Fruit fly (Drosophila melanogaster) whole organism, embryonic: ENCODE measurements around the gene Tmtc4.

Experiments used
- BEAF-32 ChIP-seq: fragments of 200-800 bp; sonication (Bioruptor generic); optimal IDR thresholded peaks from 3 replicates; lab custom pipeline; 2017; ENCODE audit warnings: missing biosample characterization, missing genetic modification characterization, mild to moderate bottlenecking, moderate library complexity, missing genetic modification reagents
- CG10274 ChIP-seq: fragments of 200-800 bp; sonication (Bioruptor generic); optimal IDR thresholded peaks from 3 replicates; lab custom pipeline; 2017; ENCODE audit warnings: missing biosample characterization, mild to moderate bottlenecking, missing genetic modification characterization
- CG11085 ChIP-seq: fragments of 200-800 bp; sonication (Bioruptor generic); IDR thresholded peaks from 2 replicates; pipeline ENCODE4 v1.3.6; 2022; ENCODE audit warnings: missing biosample characterization, missing genetic modification characterization
- CG11093 ChIP-seq: fragments of 200-800 bp; sonication (Bioruptor generic); IDR thresholded peaks from 3 replicates; pipeline ENCODE4 v1.3.6; 2022; ENCODE audit warnings: missing biosample characterization, missing genetic modification characterization
- CG14014 ChIP-seq: fragments of 200-800 bp; sonication (Bioruptor generic); IDR thresholded peaks from 2 replicates; pipeline ENCODE4 v1.3.6; 2022; ENCODE audit warnings: missing biosample characterization, missing genetic modification characterization
- CG1603 ChIP-seq: fragments of 200-800 bp; sonication (Bioruptor generic); optimal IDR thresholded peaks from 2 replicates; lab custom pipeline; 2019; ENCODE audit warnings: missing biosample characterization, mild to moderate bottlenecking, missing genetic modification characterization, moderate library complexity
- CG17359 ChIP-seq: fragments of 200-800 bp; sonication (Bioruptor generic); optimal IDR thresholded peaks from 3 replicates; lab custom pipeline; 2018; ENCODE audit warnings: missing biosample characterization, mild to moderate bottlenecking, missing genetic modification characterization, moderate library complexity
- CG18262 ChIP-seq: fragments of 200-800 bp; optimal IDR thresholded peaks from 3 replicates; lab custom pipeline; 2019; ENCODE audit warnings: missing biosample characterization, mild to moderate bottlenecking, missing genetic modification characterization, moderate library complexity
- CG1832 ChIP-seq: fragments of 200-800 bp; sonication (Bioruptor generic); optimal IDR thresholded peaks from 2 replicates; lab custom pipeline; 2017; ENCODE audit warnings: missing biosample characterization, mild to moderate bottlenecking, missing genetic modification characterization, inconsistent platforms
- CG32532 ChIP-seq: fragments of 200-800 bp; sonication (Bioruptor generic); IDR thresholded peaks from 2 replicates; pipeline ENCODE4 v1.3.6; 2022; ENCODE audit warnings: missing biosample characterization, missing genetic modification characterization
- CG3838 ChIP-seq: fragments of 200-800 bp; sonication (Bioruptor generic); optimal IDR thresholded peaks from 3 replicates; lab custom pipeline; 2016; ENCODE audit warnings: missing biosample characterization, missing genetic modification characterization
- CG4617 ChIP-seq: fragments of 200-800 bp; sonication (Bioruptor generic); optimal IDR thresholded peaks from 3 replicates; lab custom pipeline; 2016; ENCODE audit warnings: missing biosample characterization, missing genetic modification characterization, borderline replicate concordance
- CG6254 ChIP-seq: fragments of 200-800 bp; sonication (Bioruptor generic); optimal IDR thresholded peaks from 3 replicates; lab custom pipeline; 2017; ENCODE audit warnings: mild to moderate bottlenecking, missing biosample characterization, missing genetic modification reagents, missing genetic modification characterization
- CG7786 ChIP-seq: fragments of 200-800 bp; sonication (Bioruptor generic); optimal IDR thresholded peaks from 2 replicates; lab custom pipeline; 2016; ENCODE audit warnings: missing biosample characterization, missing genetic modification characterization
- CG7839 ChIP-seq: fragments of 200-800 bp; sonication (Bioruptor generic); optimal IDR thresholded peaks from 3 replicates; lab custom pipeline; 2018; ENCODE audit warnings: missing biosample characterization, mild to moderate bottlenecking, missing genetic modification characterization, moderate library complexity
- CG8924 ChIP-seq: fragments of 200-800 bp; optimal IDR thresholded peaks from 3 replicates; lab custom pipeline; 2019; ENCODE audit warnings: missing biosample characterization, mild to moderate bottlenecking, missing genetic modification characterization, moderate library complexity
- CG9932 ChIP-seq: fragments of 200-800 bp; sonication (Bioruptor generic); IDR thresholded peaks from 2 replicates; pipeline ENCODE4 v1.3.6; 2022; ENCODE audit warnings: missing biosample characterization, missing genetic modification characterization
- CoRest ChIP-seq: fragments of 200-800 bp; sonication (Bioruptor generic); optimal IDR thresholded peaks from 3 replicates; lab custom pipeline; 2018; ENCODE audit warnings: missing biosample characterization, mild to moderate bottlenecking, missing genetic modification characterization, moderate library complexity
- Dip2 ChIP-seq: fragments of 200-800 bp; sonication (Bioruptor generic); IDR thresholded peaks from 2 replicates; pipeline ENCODE4 v1.3.6; 2022; ENCODE audit warnings: missing biosample characterization, missing genetic modification characterization
- Gug ChIP-seq: fragments of 200-800 bp; sonication (Bioruptor generic); IDR thresholded peaks from 4 replicates; pipeline ENCODE4 v1.3.6; 2022; ENCODE audit warnings: missing biosample characterization, missing genetic modification characterization
- HLH3B ChIP-seq: fragments of 200-800 bp; sonication (Bioruptor generic); IDR thresholded peaks from 2 replicates; pipeline ENCODE4 v1.3.6; 2022; ENCODE audit warnings: missing biosample characterization, missing genetic modification characterization
- Hand ChIP-seq: fragments of 200-800 bp; sonication (Bioruptor generic); optimal IDR thresholded peaks from 2 replicates; lab custom pipeline; 2017; ENCODE audit warnings: mild to moderate bottlenecking, missing biosample characterization, missing genetic modification reagents, missing genetic modification characterization
- HmgZ ChIP-seq: fragments of 200-800 bp; sonication (Bioruptor generic); optimal IDR thresholded peaks from 2 replicates; lab custom pipeline; 2018; ENCODE audit warnings: missing biosample characterization, mild to moderate bottlenecking, missing genetic modification characterization
- Mad ChIP-seq: fragments of 200-800 bp; sonication (Bioruptor generic); optimal IDR thresholded peaks from 2 replicates; lab custom pipeline; 2016; ENCODE audit warnings: missing biosample characterization, missing genetic modification characterization
- Ptx1 ChIP-seq: fragments of 200-800 bp; sonication (Bioruptor generic); IDR thresholded peaks from 2 replicates; pipeline ENCODE4 v1.3.6; 2022; ENCODE audit warnings: missing biosample characterization, missing genetic modification characterization
- al ChIP-seq: fragments of 200-800 bp; sonication (Bioruptor generic); IDR thresholded peaks from 2 replicates; pipeline ENCODE4 v1.3.6; 2022; ENCODE audit warnings: missing biosample characterization, missing genetic modification characterization
- amos ChIP-seq: fragments of 200-800 bp; sonication (Bioruptor generic); IDR thresholded peaks from 2 replicates; pipeline ENCODE4 v1.3.6; 2022; ENCODE audit warnings: missing biosample characterization, missing genetic modification characterization; ENCODE audit not compliant: partially characterized antibody
- bowl ChIP-seq: fragments of 200-800 bp; sonication (Bioruptor generic); IDR thresholded peaks from 2 replicates; pipeline ENCODE4 v1.3.6; 2022; ENCODE audit warnings: missing biosample characterization, missing genetic modification characterization
- crol ChIP-seq: fragments of 200-800 bp; sonication (Bioruptor generic); IDR thresholded peaks from 2 replicates; pipeline ENCODE4 v1.3.6; 2022; ENCODE audit warnings: missing biosample characterization, missing genetic modification characterization
- dan ChIP-seq: fragments of 200-800 bp; sonication (Bioruptor generic); IDR thresholded peaks from 2 replicates; pipeline ENCODE4 v1.3.6; 2022; ENCODE audit warnings: missing biosample characterization, missing genetic modification characterization
- disco-r ChIP-seq: fragments of 200-800 bp; sonication (Bioruptor generic); optimal IDR thresholded peaks from 2 replicates; lab custom pipeline; 2016; ENCODE audit warnings: missing biosample characterization, missing genetic modification characterization
- dysf ChIP-seq: fragments of 200-800 bp; sonication (Bioruptor generic); IDR thresholded peaks from 3 replicates; pipeline ENCODE4 v1.3.6; 2022; ENCODE audit warnings: missing biosample characterization, missing genetic modification characterization
- esg ChIP-seq: fragments of 200-800 bp; sonication (Bioruptor generic); conservative IDR thresholded peaks from 2 replicates; pipeline ENCODE4 v1.3.6; 2022; ENCODE audit warnings: missing biosample characterization, missing genetic modification characterization
- fd64A ChIP-seq: fragments of 200-800 bp; sonication (Bioruptor generic); optimal IDR thresholded peaks from 3 replicates; lab custom pipeline; 2018; ENCODE audit warnings: missing biosample characterization, mild to moderate bottlenecking, missing genetic modification characterization
- gcm ChIP-seq: fragments of 200-800 bp; sonication (Bioruptor generic); optimal IDR thresholded peaks from 2 replicates; lab custom pipeline; 2019; ENCODE audit warnings: missing biosample characterization, mild to moderate bottlenecking, missing genetic modification characterization, moderate library complexity
- gro ChIP-seq: fragments of 200-800 bp; sonication (Bioruptor generic); optimal IDR thresholded peaks from 2 replicates; lab custom pipeline; 2016; ENCODE audit warnings: missing biosample characterization, missing genetic modification characterization
- gsb-n ChIP-seq: fragments of 200-800 bp; sonication (Bioruptor generic); optimal IDR thresholded peaks from 3 replicates; lab custom pipeline; 2018; ENCODE audit warnings: missing biosample characterization, mild to moderate bottlenecking, missing genetic modification characterization
- inv ChIP-seq: fragments of 200-800 bp; sonication (Bioruptor generic); IDR thresholded peaks from 2 replicates; pipeline ENCODE4 v1.3.6; 2022; ENCODE audit warnings: missing biosample characterization, missing genetic modification characterization; ENCODE audit not compliant: partially characterized antibody
- mld ChIP-seq: fragments of 200-800 bp; sonication (Bioruptor generic); IDR thresholded peaks from 3 replicates; pipeline ENCODE4 v1.3.6; 2022; ENCODE audit warnings: missing biosample characterization, missing genetic modification characterization; ENCODE audit not compliant: partially characterized antibody
- pho ChIP-seq: fragments of 200-800 bp; sonication (Bioruptor generic); optimal IDR thresholded peaks from 2 replicates; lab custom pipeline; 2016; ENCODE audit warnings: missing biosample characterization, missing genetic modification characterization
- phol ChIP-seq: fragments of 200-800 bp; sonication (Bioruptor generic); optimal IDR thresholded peaks from 3 replicates; lab custom pipeline; 2018; ENCODE audit warnings: missing biosample characterization, mild to moderate bottlenecking, missing genetic modification characterization, moderate library complexity
- pnt ChIP-seq: fragments of 200-800 bp; sonication (Bioruptor generic); optimal IDR thresholded peaks from 3 replicates; lab custom pipeline; 2016; ENCODE audit warnings: missing biosample characterization, missing genetic modification characterization
- shn ChIP-seq: fragments of 200-800 bp; sonication (Bioruptor generic); optimal IDR thresholded peaks from 3 replicates; lab custom pipeline; 2016; ENCODE audit warnings: missing biosample characterization, missing genetic modification characterization
- sqz ChIP-seq: fragments of 200-800 bp; sonication (Bioruptor generic); optimal IDR thresholded peaks from 3 replicates; lab custom pipeline; 2018; ENCODE audit warnings: missing biosample characterization, mild to moderate bottlenecking, missing genetic modification characterization
- stc ChIP-seq: fragments of 200-800 bp; sonication (Bioruptor generic); IDR thresholded peaks from 2 replicates; pipeline ENCODE4 v1.3.6; 2022; ENCODE audit warnings: missing biosample characterization, missing genetic modification characterization
- stwl ChIP-seq: fragments of 200-800 bp; sonication (Bioruptor generic); optimal IDR thresholded peaks from 3 replicates; lab custom pipeline; 2018; ENCODE audit warnings: missing biosample characterization, mild to moderate bottlenecking, missing genetic modification characterization, moderate library complexity
- tgo ChIP-seq: fragments of 200-800 bp; sonication (Bioruptor generic); IDR thresholded peaks from 3 replicates; pipeline ENCODE4 v1.3.6; 2022; ENCODE audit warnings: missing biosample characterization, missing genetic modification characterization
- vnd ChIP-seq: fragments of 200-800 bp; sonication (Bioruptor generic); IDR thresholded peaks from 3 replicates; pipeline ENCODE4 v1.3.6; 2022; ENCODE audit warnings: missing biosample characterization, missing genetic modification characterization; ENCODE audit not compliant: partially characterized antibody

The Tmtc4 gene

dm6 chr3R:15342432-15342925, 8.5 kb upstream of the Tmtc4 start (continued):
- TF ChIP-seq CG11085 (no peak), HLH3B (GFP tag; lab: Robert Waterston, UW) (0 out of 2 replicates have a peak, but pooled peaks have one; percentile 22), CG18262 (tag; lab: Kevin White, UChicago) (no peak), crol (GFP tag; lab: Robert Waterston, UW) (no peak), CG9932 (GFP tag; lab: Robert Waterston, UW) (no peak), CoRest (tag; lab: Kevin White, UChicago) (no peak), dan (GFP tag; lab: Robert Waterston, UW) (no peak), inv (no peak), bowl (GFP tag; lab: Robert Waterston, UW) (no peak), CG1603 (tag; lab: Kevin White, UChicago) (no peak), CG14014 (GFP tag; lab: Robert Waterston, UW) (no peak), shn (GFP tag; lab: Kevin White, UChicago) (no peak), al (0 out of 2 replicates have a peak, but pooled peaks have one; percentile 7), stc (GFP tag; lab: Robert Waterston, UW) (peak; percentile 4; the same call in 1 of the 2 replicates), CG32532 (GFP tag; lab: Robert Waterston, UW) (peak; percentile 18; the same call in 1 of the 2 replicates), vnd (GFP tag; lab: Robert Waterston, UW) (no peak), CG7839 (tag; lab: Kevin White, UChicago) (no peak), tgo (GFP tag; lab: Robert Waterston, UW) (peak; percentile 25; the same call in 2 of the 3 replicates), Ptx1 (GFP tag; lab: Robert Waterston, UW) (0 out of 2 replicates have a peak, but pooled peaks have one; percentile 6), disco-r (GFP tag; lab: Kevin White, UChicago) (no peak), mld (GFP tag; lab: Robert Waterston, UW) (no peak), Dip2 (no peak), CG11093 (GFP tag; lab: Robert Waterston, UW) (0 out of 3 replicates have a peak, but pooled peaks have one; percentile 9), phol (no peak), Gug (GFP tag; lab: Robert Waterston, UW) (peak; percentile 9; the same call in 2 of the 4 replicates), fd64A (GFP tag; lab: Kevin White, UChicago) (no peak)

- TF ChIP-seq CG7786 (GFP tag; lab: Kevin White, UChicago), result peak; percentile 4
- TF ChIP-seq stc (GFP tag; lab: Robert Waterston, UW), result 0 out of 2 replicates have a peak, but pooled peaks have one; percentile 6
- TF ChIP-seq amos (GFP tag; lab: Robert Waterston, UW), result peak; percentile 40; the same call in 1 of the 2 replicates
- TF ChIP-seq CG10274 (GFP tag; lab: Kevin White, UChicago), result peak; percentile 56
- TF ChIP-seq stwl (tag; lab: Kevin White, UChicago), result no peak
- 0 out of 2 replicates have a peak, but pooled peaks have one; percentile 21 for TF ChIP-seq esg (GFP tag; lab: Robert Waterston, UW)
- no peak for TF ChIP-seq CG3838 (GFP tag; lab: Kevin White, UChicago)
- peak; percentile 39 for TF ChIP-seq HLH3B (GFP tag; lab: Robert Waterston, UW)
- peak; percentile 60 for TF ChIP-seq gro (GFP tag; lab: Kevin White, UChicago)
- TF ChIP-seq Hand (GFP tag; lab: Kevin White, UChicago), result peak; percentile 12
- TF ChIP-seq CG17359 (tag; lab: Kevin White, UChicago), result peak; percentile 34
- TF ChIP-seq dysf (GFP tag; lab: Robert Waterston, UW), result peak; percentile 34; the same call in 2 of the 3 replicates
- TF ChIP-seq gcm (GFP tag; lab: Kevin White, UChicago), result peak; percentile 92
- no peak for TF ChIP-seq pnt (GFP tag; lab: Kevin White, UChicago)
- TF ChIP-seq CG6254 (GFP tag; lab: Kevin White, UChicago), result no peak
- TF ChIP-seq HmgZ (tag; lab: Kevin White, UChicago), result peak; percentile 5
- TF ChIP-seq sqz (GFP tag; lab: Kevin White, UChicago), result no peak
- TF ChIP-seq gsb-n (tag; lab: Kevin White, UChicago), result peak; percentile 39
- TF ChIP-seq CG8924 (tag; lab: Kevin White, UChicago), result peak; percentile 79
- TF ChIP-seq pho (GFP tag; lab: Kevin White, UChicago), result peak; percentile 83
- TF ChIP-seq CG1832 (GFP tag; lab: Kevin White, UChicago), result no peak
- TF ChIP-seq Mad (GFP tag; lab: Kevin White, UChicago), result peak; percentile 36
- TF ChIP-seq CG4617 (GFP tag; lab: Kevin White, UChicago), result peak; percentile 13
- TF ChIP-seq BEAF-32 (GFP tag; lab: Kevin White, UChicago), result peak; percentile 14
These were observed 7.9 kb upstream of the Tmtc4 start, which contains the start of gene Nagk for dm6 chr3R:15342926-15343685. Nagk (minus strand) TSS chr3R:15343256.
